Worm (Caenorhabditis elegans) whole organism, midembryonic: ENCODE data around the gene dsh-2.

Source experiments
- flt-1 ChIP-seq: fragments of 200-800 bp; sonication (Bioruptor generic); IDR thresholded peaks from 2 replicates; pipeline ENCODE4 v1.3.6; 2022; ENCODE audit warnings: missing genetic modification characterization, missing compliant biosample characterization
- klf-2 ChIP-seq: fragments of 200-800 bp; sonication (Bioruptor generic); conservative IDR thresholded peaks from 2 replicates; pipeline ENCODE4 v1.3.6; 2022; ENCODE audit warnings: missing genetic modification reagents, missing genetic modification characterization, missing compliant biosample characterization

DNA sequence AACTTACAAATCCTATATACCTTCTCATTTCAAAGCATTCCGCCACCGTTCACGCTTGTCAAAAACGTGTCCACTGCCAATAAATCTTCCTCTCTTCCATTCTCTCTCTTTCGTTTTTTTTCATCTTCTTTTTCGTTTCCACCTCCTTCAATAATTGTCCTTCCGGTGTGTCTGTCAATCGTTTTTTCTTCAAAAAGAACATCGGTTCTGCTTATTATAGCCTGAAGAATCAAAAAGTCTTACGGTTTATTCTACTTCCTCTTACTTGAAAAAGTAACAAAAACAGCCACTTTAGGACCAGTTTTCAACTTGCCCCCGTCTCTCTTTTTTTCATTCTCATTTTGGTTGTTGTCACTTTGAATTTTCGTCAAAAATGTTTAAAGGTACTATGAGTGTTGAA lies 31.7 kb downstream of the dsh-2 start:
- TF ChIP-seq flt-1 = no peak
- no peak for TF ChIP-seq klf-2 (GFP tag; lab: Robert Waterston, UW)
